Fruit fly (Drosophila melanogaster) whole organism: ENCODE measurements around the gene CG11857.

ENCODE experiments used
- CG8478 ChIP-seq: fragments of >200 bp; optimal IDR thresholded peaks from 2 replicates; lab custom pipeline; 2018; ENCODE audit warnings: inconsistent platforms
- Dll ChIP-seq: fragments of >200 bp; optimal IDR thresholded peaks from 2 replicates; lab custom pipeline; 2017
- pan ChIP-seq: fragments of >200 bp; optimal IDR thresholded peaks from 2 replicates; lab custom pipeline; 2017
- psq ChIP-seq: fragments of >200 bp; optimal IDR thresholded peaks from 2 replicates; lab custom pipeline; 2017
- usp ChIP-seq: fragments of >200 bp; optimal IDR thresholded peaks from 2 replicates; lab custom pipeline; 2017; ENCODE audit warnings: missing biosample characterization, missing genetic modification characterization, mixed read lengths

DNA sequence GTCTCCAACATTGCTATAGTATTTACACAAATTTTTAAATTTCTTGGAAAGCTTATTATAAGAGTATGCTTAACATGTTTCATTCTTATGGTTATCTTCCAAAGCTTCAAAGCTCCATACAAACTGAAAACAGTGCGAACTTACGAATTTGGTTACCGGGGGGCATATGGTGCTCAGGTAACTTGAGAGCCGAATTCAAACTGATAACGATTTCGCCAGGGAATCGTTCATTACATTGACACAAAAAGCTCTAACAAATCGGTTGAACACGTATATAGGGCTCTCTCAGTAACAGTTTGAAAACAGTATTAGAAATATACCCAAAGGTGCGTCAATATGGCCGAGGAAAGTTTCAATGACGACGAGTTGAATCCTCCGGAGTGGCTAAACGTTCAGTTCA lies 41.9 kb downstream of the CG11857 start, which contains the start of gene CG13659:
- TF ChIP-seq psq (no peak), pan (lab: Kevin White, UChicago) (no peak), Dll (lab: Kevin White, UChicago) (no peak), CG8478 (lab: Kevin White, UChicago) (no peak), usp (GFP tag; lab: Kevin White, UChicago) (no peak)
